Worm (Caenorhabditis elegans) whole organism, young adult: Measurements from ENCODE around the gene C30A5.16.

ENCODE experiments used
- B0035.1 ChIP-seq: sonication (generic microtip); optimal IDR thresholded peaks from 2 replicates; lab custom pipeline; 2016; ENCODE audit warnings: missing genetic modification characterization, mild to moderate bottlenecking, missing compliant biosample characterization, missing genotype, missing genetic modification reagents
- F23B12.7 ChIP-seq: sonication (generic microtip); optimal IDR thresholded peaks from 2 replicates; lab custom pipeline; 2017; ENCODE audit warnings: missing genetic modification characterization, mild to moderate bottlenecking, missing compliant biosample characterization, antibody characterized with exemption, moderate library complexity; ENCODE audit not compliant: insufficient read depth
- F33H1.4 ChIP-seq: fragments of 200-800 bp; sonication (Bioruptor generic); IDR thresholded peaks from 2 replicates; pipeline ENCODE4 v1.3.6; 2022; ENCODE audit warnings: missing genetic modification reagents, missing genetic modification characterization, missing compliant biosample characterization
- F37B4.10 ChIP-seq: fragments of 200-800 bp; sonication (Bioruptor generic); IDR thresholded peaks from 2 replicates; pipeline ENCODE4 v1.3.6; 2022; ENCODE audit warnings: missing genetic modification characterization, missing compliant biosample characterization
- F39B2.1 ChIP-seq: fragments of 200-800 bp; sonication (Bioruptor generic); IDR thresholded peaks from 2 replicates; pipeline ENCODE4 v1.3.6; 2022; ENCODE audit warnings: missing genetic modification reagents, missing genetic modification characterization, missing compliant biosample characterization
- F52B5.7 ChIP-seq: sonication (generic microtip); optimal IDR thresholded peaks from 2 replicates; lab custom pipeline; 2016; ENCODE audit warnings: mild to moderate bottlenecking, missing genetic modification characterization, missing compliant biosample characterization
- F55B11.4 ChIP-seq: sonication (generic microtip); optimal IDR thresholded peaks from 2 replicates; lab custom pipeline; 2016; ENCODE audit warnings: missing compliant biosample characterization, missing genetic modification characterization, borderline replicate concordance; ENCODE audit not compliant: insufficient read depth
- Y79H2A.3 ChIP-seq: fragments of 200-800 bp; sonication (Bioruptor generic); conservative IDR thresholded peaks from 2 replicates; pipeline ENCODE4 v1.3.6; 2022; ENCODE audit warnings: missing genetic modification reagents, missing genetic modification characterization, missing compliant biosample characterization
- Y95B8A.8 ChIP-seq: fragments of 200-800 bp; sonication (Bioruptor generic); IDR thresholded peaks from 2 replicates; pipeline ENCODE4 v1.3.6; 2022; ENCODE audit warnings: missing genetic modification reagents, missing genetic modification characterization, missing compliant biosample characterization
- ama-1 ChIP-seq, 3 experiments: fragments of 150-350 bp in 1 of 3; sonication (generic microtip) in 2 of 3; optimal IDR thresholded peaks; 2 replicates each; lab custom pipeline; 2014 to 2018; ENCODE audit warnings: missing biosample characterization in 2 of 3, missing genetic modification characterization in 2 of 3, missing genetic modification reagents in 2 of 3
- atf-7 ChIP-seq: sonication (generic microtip); optimal IDR thresholded peaks from 2 replicates; lab custom pipeline; 2017; ENCODE audit warnings: mild to moderate bottlenecking, missing genetic modification characterization, missing compliant biosample characterization
- attf-5 ChIP-seq: fragments of 200-800 bp; sonication (Bioruptor generic); optimal IDR thresholded peaks from 2 replicates; lab custom pipeline; 2018; ENCODE audit warnings: mild to moderate bottlenecking, missing genetic modification characterization, missing compliant biosample characterization
- bed-2 ChIP-seq: fragments of 200-800 bp; sonication (Bioruptor generic); IDR thresholded peaks from 2 replicates; pipeline ENCODE4 v1.3.6; 2022; ENCODE audit warnings: missing genetic modification reagents, missing genetic modification characterization, missing compliant biosample characterization
- cebp-1 ChIP-seq, 2 experiments: fragments of 200-800 bp in 1 of 2; sonication (Bioruptor generic) in 1 of 2; sonication (generic microtip) in 1 of 2; IDR thresholded peaks in 1 of 2; optimal IDR thresholded peaks in 1 of 2; 2 replicates each; pipeline versions ENCODE4 v1.3.6 to Lab custom; 2017 to 2022; ENCODE audit warnings: missing compliant biosample characterization in 2 of 2, missing genetic modification characterization in 2 of 2, mild to moderate bottlenecking in 1 of 2, missing genetic modification reagents in 1 of 2, moderate library complexity in 1 of 2
- ceh-58 ChIP-seq: fragments of 200-800 bp; sonication (Bioruptor generic); IDR thresholded peaks from 2 replicates; pipeline ENCODE4 v1.3.6; 2022; ENCODE audit warnings: missing genetic modification characterization, missing compliant biosample characterization
- egrh-3 ChIP-seq: fragments of 200-800 bp; sonication (Bioruptor generic); IDR thresholded peaks from 2 replicates; pipeline ENCODE4 v1.3.6; 2022; ENCODE audit warnings: missing genetic modification reagents, missing genetic modification characterization, missing compliant biosample characterization
- ekl-4 ChIP-seq: fragments of 200-800 bp; sonication (Bioruptor generic); IDR thresholded peaks from 2 replicates; pipeline ENCODE4 v1.3.6; 2022; ENCODE audit warnings: missing genetic modification reagents, missing genetic modification characterization, missing compliant biosample characterization
- hlh-12 ChIP-seq: sonication (generic microtip); optimal IDR thresholded peaks from 2 replicates; lab custom pipeline; 2016; ENCODE audit warnings: missing genetic modification characterization, missing compliant biosample characterization
- hlh-26 ChIP-seq: fragments of 200-800 bp; sonication (Bioruptor generic); conservative IDR thresholded peaks from 2 replicates; pipeline ENCODE4 v1.3.6; 2022; ENCODE audit warnings: missing genetic modification reagents, missing genetic modification characterization, missing compliant biosample characterization
- let-526 ChIP-seq: fragments of 200-800 bp; sonication (Bioruptor generic); IDR thresholded peaks from 2 replicates; pipeline ENCODE4 v1.3.6; 2022; ENCODE audit warnings: missing genetic modification reagents, missing genetic modification characterization, missing compliant biosample characterization
- lin-35 ChIP-seq, 3 experiments: fragments of 150-350 bp in 2 of 3; sonication (generic microtip) in 1 of 3; optimal IDR thresholded peaks; 2 replicates each; lab custom pipeline; 2014 to 2018; ENCODE audit warnings: missing biosample characterization in 3 of 3, missing genetic modification characterization in 3 of 3, missing genetic modification reagents in 3 of 3
- madf-10 ChIP-seq: sonication (generic microtip); optimal IDR thresholded peaks from 2 replicates; lab custom pipeline; 2016; ENCODE audit warnings: mild to moderate bottlenecking, missing genetic modification characterization, missing compliant biosample characterization
- madf-8 ChIP-seq: fragments of 200-800 bp; sonication (Bioruptor generic); conservative IDR thresholded peaks from 2 replicates; pipeline ENCODE4 v1.3.6; 2022; ENCODE audit warnings: missing genetic modification reagents, missing genetic modification characterization, missing compliant biosample characterization
- nfyb-1 ChIP-seq: fragments of 200-800 bp; sonication (Bioruptor generic); IDR thresholded peaks from 2 replicates; pipeline ENCODE4 v1.3.6; 2022; ENCODE audit warnings: missing genetic modification reagents, missing genetic modification characterization, missing compliant biosample characterization
- nhr-27 ChIP-seq: fragments of 200-800 bp; sonication (Bioruptor generic); optimal IDR thresholded peaks from 2 replicates; lab custom pipeline; 2018; ENCODE audit warnings: mild to moderate bottlenecking, missing genetic modification characterization, moderate library complexity, missing compliant biosample characterization
- pbrm-1 ChIP-seq: fragments of 200-800 bp; sonication (Bioruptor generic); IDR thresholded peaks from 2 replicates; pipeline ENCODE4 v1.3.6; 2022; ENCODE audit warnings: missing genetic modification reagents, missing genetic modification characterization, missing compliant biosample characterization
- rec-8 ChIP-seq, 2 experiments: sonication (generic microtip); optimal IDR thresholded peaks; 2 replicates each; lab custom pipeline; 2016; ENCODE audit warnings: mild to moderate bottlenecking in 2 of 2, missing genetic modification characterization in 2 of 2, missing genetic modification reagents in 2 of 2, missing genotype in 2 of 2, missing biosample characterization in 1 of 2, missing compliant biosample characterization in 1 of 2, moderate library complexity in 1 of 2
- tbx-9 ChIP-seq: sonication (generic microtip); optimal IDR thresholded peaks from 2 replicates; lab custom pipeline; 2016; ENCODE audit warnings: borderline replicate concordance, missing genetic modification characterization, inconsistent platforms, missing compliant biosample characterization
- unc-130 ChIP-seq: sonication (generic microtip); optimal IDR thresholded peaks from 2 replicates; lab custom pipeline; 2016; ENCODE audit warnings: missing genetic modification reagents, missing genetic modification characterization, missing compliant biosample characterization
- ztf-25 ChIP-seq: fragments of 200-800 bp; sonication (Bioruptor generic); IDR thresholded peaks from 2 replicates; pipeline ENCODE4 v1.3.6; 2022; ENCODE audit warnings: missing genetic modification reagents, missing genetic modification characterization, missing compliant biosample characterization

Gene C30A5.16

ce11 chrIII:8227511-8227910, 9.5 kb downstream of the C30A5.16 start, which contains the start of gene fbxl-1 (continued):
- TF ChIP-seq Y95B8A.8 (GFP tag; lab: Robert Waterston, UW): no peak
- no peak; the same call in 1 of the 2 replicates for TF ChIP-seq let-526 (GFP tag; lab: Robert Waterston, UW)
- no peak for TF ChIP-seq ceh-58 (GFP tag; lab: Robert Waterston, UW)
- peak; percentile 35; the same call in 1 of the 2 replicates for TF ChIP-seq egrh-3 (GFP tag; lab: Robert Waterston, UW)

DNA sequence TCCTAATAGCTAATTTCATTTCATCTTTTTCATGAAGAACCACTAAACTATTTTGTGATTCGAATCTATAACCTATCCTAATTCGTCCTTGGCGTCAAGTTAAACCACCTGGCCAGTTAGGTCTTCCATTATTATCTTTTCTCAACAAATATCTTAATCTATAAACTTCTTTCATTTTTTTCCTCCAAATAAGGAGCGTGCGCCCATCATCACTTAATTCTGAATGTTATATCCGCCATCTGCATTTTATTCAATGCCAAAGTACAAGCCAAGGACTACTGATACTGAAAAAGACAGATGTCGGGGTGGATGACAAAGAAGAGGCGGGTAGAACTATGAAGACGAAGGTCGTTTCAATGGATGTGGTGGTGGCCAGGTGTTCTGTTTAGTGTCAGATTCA, 10.9 kb downstream of the C30A5.16 start:
- TF ChIP-seq attf-5 (no peak), ekl-4 (no peak), unc-130 (no peak), lin-35 (GFP tag; optimal IDR thresholded peaks at IDR 0.05; lab: Kevin White, UChicago) (no peak), nhr-27 (tag; lab: Kevin White, UChicago) (no peak), F39B2.1 (GFP tag; lab: Robert Waterston, UW) (no peak), madf-8 (GFP tag; lab: Robert Waterston, UW) (no peak), pbrm-1 (GFP tag; lab: Robert Waterston, UW) (0 out of 2 replicates have a peak, but pooled peaks have one; percentile 8), F33H1.4 (no peak)

DNA sequence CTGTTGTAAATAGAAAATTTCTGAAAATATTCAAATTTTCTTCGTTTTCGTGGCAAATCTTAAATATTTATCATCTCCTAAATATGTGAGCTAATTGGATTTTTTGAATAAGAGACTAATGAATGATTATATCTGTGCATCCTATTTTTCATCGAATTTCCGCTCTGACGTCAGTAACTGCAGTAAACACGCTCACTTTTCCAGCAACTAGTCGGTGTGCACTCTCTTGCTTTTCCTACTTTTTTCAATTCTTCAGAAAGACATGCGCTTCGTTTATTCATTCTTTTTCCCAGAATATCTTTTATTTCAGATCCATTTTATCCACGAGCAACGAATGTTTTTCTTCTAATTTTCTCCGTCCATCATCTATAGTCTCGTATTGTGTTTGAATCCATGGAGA, 11.5 kb downstream of the C30A5.16 start:
- TF ChIP-seq hlh-12 (tag; lab: Kevin White, UChicago) (no peak), ceh-58 (GFP tag; lab: Robert Waterston, UW) (0 out of 2 replicates have a peak, but pooled peaks have one; percentile 65)

ce11 chrIII:8232634-8233033, 14.6 kb downstream of the C30A5.16 start, which contains the start of gene henn-1:
Gene henn-1 (plus strand): TSS chrIII:8232651.
- TF ChIP-seq nhr-27 (tag; lab: Kevin White, UChicago) (no peak), nfyb-1 (GFP tag; lab: Robert Waterston, UW) (0 out of 2 replicates have a peak, but pooled peaks have one; percentile 47), hlh-26 (GFP tag; lab: Robert Waterston, UW) (no peak), Y79H2A.3 (GFP tag; lab: Robert Waterston, UW) (no peak), rec-8 (tag; optimal IDR thresholded peaks at IDR 0.05; lab: Kevin White, UChicago) (no peak), ama-1 (optimal IDR thresholded peaks at IDR 0.05; lab: Kevin White, UChicago) (peak; percentile 56), ama-1 (GFP tag; optimal IDR thresholded peaks at IDR 0.05; lab: Kevin White, UChicago) (no peak), cebp-1 (GFP tag; IDR thresholded peaks at IDR 0.05; lab: Robert Waterston, UW) (peak; percentile 48; the same call in 1 of the 2 replicates), cebp-1 (tag; optimal IDR thresholded peaks at IDR 0.05; lab: Kevin White, UChicago) (peak; percentile 50)
- TF ChIP-seq, all 124 proteins: peak for 3

- TF ChIP-seq tbx-9 (tag; lab: Kevin White, UChicago) (no peak), F39B2.1 (GFP tag; lab: Robert Waterston, UW) (no peak), nhr-27 (tag; lab: Kevin White, UChicago) (no peak), F55B11.4 (tag; lab: Kevin White, UChicago) (no peak), B0035.1 (no peak), bed-2 (no peak), F52B5.7 (tag; lab: Kevin White, UChicago) (no peak), atf-7 (tag; lab: Kevin White, UChicago) (no peak), pbrm-1 (GFP tag; lab: Robert Waterston, UW) (no peak), madf-10 (no peak), F37B4.10 (GFP tag; lab: Robert Waterston, UW) (no peak), ztf-25 (GFP tag; lab: Robert Waterston, UW) (no peak), F23B12.7 (tag; lab: Kevin White, UChicago) (no peak), ekl-4 (no peak)
These were observed 17.3 kb downstream of the C30A5.16 start, which contains the start of gene C02F5.14 for ce11 chrIII:8235358-8235757. Gene C02F5.14 (minus strand): TSS chrIII:8235514.
